Fruit fly (Drosophila melanogaster): Measurements from ENCODE around the gene ath.

dm6 chr2L:10237725-10238446, 26.9 kb downstream of the ath start, which contains the start of gene mthl15:
- no peak for TF ChIP-seq fru (GFP tag; optimal IDR thresholded peaks at IDR 0.05)
- no peak for TF ChIP-seq usp (GFP tag; optimal IDR thresholded peaks at IDR 0.05)
- TF ChIP-seq Vsx2 (GFP tag; optimal IDR thresholded peaks at IDR 0.05; ENCODE audit: partially characterized antibody) = no peak
- TF ChIP-seq N (GFP tag; optimal IDR thresholded peaks at IDR 0.05) = no peak
- TF ChIP-seq sv (GFP tag; optimal IDR thresholded peaks at IDR 0.05) = no peak
- no peak for TF ChIP-seq br (GFP tag; optimal IDR thresholded peaks at IDR 0.05)
- TF ChIP-seq CrebA (GFP tag; optimal IDR thresholded peaks at IDR 0.05; ENCODE audit: borderline replicate concordance) = no peak
- no peak for TF ChIP-seq lola (GFP tag; optimal IDR thresholded peaks at IDR 0.05)
- no peak for TF ChIP-seq h (GFP tag; optimal IDR thresholded peaks at IDR 0.05)
- no peak for TF ChIP-seq dmrt93B (GFP tag; optimal IDR thresholded peaks at IDR 0.05)
- TF ChIP-seq pan (optimal IDR thresholded peaks at IDR 0.05) = no peak
- TF ChIP-seq Abd-B (GFP tag; optimal IDR thresholded peaks at IDR 0.05) = no peak

Data from whole organism, wandering third instar larva.